Fruit fly (Drosophila melanogaster) whole organism, embryonic: ENCODE results near the gene RpS29.

Experiments
- B-H1 ChIP-seq: fragments of 200-800 bp; sonication (Bioruptor generic); IDR thresholded peaks from 3 replicates; pipeline ENCODE4 v1.3.6; 2022; ENCODE audit warnings: missing biosample characterization, missing genetic modification characterization
- CG10321 ChIP-seq: fragments of 200-800 bp; sonication (Bioruptor generic); IDR thresholded peaks from 2 replicates; pipeline ENCODE4 v1.3.6; 2022; ENCODE audit warnings: missing biosample characterization, missing genetic modification characterization
- CG12155 ChIP-seq: fragments of 200-800 bp; sonication (Bioruptor generic); optimal IDR thresholded peaks from 3 replicates; lab custom pipeline; 2016; ENCODE audit warnings: missing biosample characterization, missing genetic modification characterization
- CG12299 ChIP-seq: fragments of 200-800 bp; sonication (Bioruptor generic); optimal IDR thresholded peaks from 2 replicates; lab custom pipeline; 2018; ENCODE audit warnings: missing biosample characterization, mild to moderate bottlenecking, missing genetic modification characterization
- CG12942 ChIP-seq: fragments of 200-800 bp; sonication (Bioruptor generic); optimal IDR thresholded peaks from 3 replicates; lab custom pipeline; 2016; ENCODE audit warnings: missing biosample characterization, missing genetic modification characterization
- CG14014 ChIP-seq: fragments of 200-800 bp; sonication (Bioruptor generic); IDR thresholded peaks from 2 replicates; pipeline ENCODE4 v1.3.6; 2022; ENCODE audit warnings: missing biosample characterization, missing genetic modification characterization
- CG14965 ChIP-seq: fragments of 200-800 bp; sonication (Bioruptor generic); optimal IDR thresholded peaks from 2 replicates; lab custom pipeline; 2016; ENCODE audit warnings: missing biosample characterization, missing genetic modification characterization, borderline replicate concordance
- CG15601 ChIP-seq: fragments of 200-800 bp; sonication (Bioruptor generic); optimal IDR thresholded peaks from 3 replicates; lab custom pipeline; 2019; ENCODE audit warnings: missing biosample characterization, mild to moderate bottlenecking, missing genetic modification characterization, moderate library complexity
- CG17612 ChIP-seq: fragments of 200-800 bp; sonication (Bioruptor generic); IDR thresholded peaks from 2 replicates; pipeline ENCODE4 v1.3.6; 2022; ENCODE audit warnings: missing biosample characterization, missing genetic modification characterization
- CG18011 ChIP-seq: fragments of 200-800 bp; sonication (Bioruptor generic); optimal IDR thresholded peaks from 2 replicates; lab custom pipeline; 2017; ENCODE audit warnings: missing biosample characterization, missing genetic modification characterization, mild to moderate bottlenecking, moderate library complexity, missing genotype
- CG2116 ChIP-seq: fragments of 200-800 bp; sonication (Bioruptor generic); optimal IDR thresholded peaks from 3 replicates; lab custom pipeline; 2018; ENCODE audit warnings: missing biosample characterization, mild to moderate bottlenecking, missing genetic modification characterization
- CG2712 ChIP-seq: fragments of 200-800 bp; optimal IDR thresholded peaks from 3 replicates; lab custom pipeline; 2019; ENCODE audit warnings: missing biosample characterization, mild to moderate bottlenecking, missing genetic modification characterization, moderate library complexity
- CG2875 ChIP-seq: fragments of 200-800 bp; sonication (Bioruptor generic); optimal IDR thresholded peaks from 2 replicates; lab custom pipeline; 2017; ENCODE audit warnings: missing biosample characterization, mild to moderate bottlenecking, missing genetic modification characterization, missing genetic modification reagents
- CG30020 ChIP-seq: fragments of 200-800 bp; optimal IDR thresholded peaks from 2 replicates; lab custom pipeline; 2019; ENCODE audit warnings: missing biosample characterization, mild to moderate bottlenecking, missing genetic modification characterization, moderate library complexity
- CG31388 ChIP-seq: fragments of 200-800 bp; sonication (Bioruptor generic); optimal IDR thresholded peaks from 2 replicates; lab custom pipeline; 2016; ENCODE audit warnings: missing biosample characterization, missing genetic modification characterization
- CG6272 ChIP-seq: fragments of 200-800 bp; sonication (Bioruptor generic); IDR thresholded peaks from 2 replicates; pipeline ENCODE4 v1.3.6; 2022; ENCODE audit warnings: missing biosample characterization, missing genetic modification characterization
- CG6854 ChIP-seq: fragments of 200-800 bp; sonication (Bioruptor generic); optimal IDR thresholded peaks from 3 replicates; lab custom pipeline; 2017; ENCODE audit warnings: missing biosample characterization, mild to moderate bottlenecking, missing genetic modification characterization
- CG7271 ChIP-seq: fragments of 200-800 bp; sonication (Bioruptor generic); optimal IDR thresholded peaks from 2 replicates; lab custom pipeline; 2018; ENCODE audit warnings: missing biosample characterization, mild to moderate bottlenecking, missing genetic modification characterization, moderate library complexity
- CG7786 ChIP-seq: fragments of 200-800 bp; sonication (Bioruptor generic); optimal IDR thresholded peaks from 2 replicates; lab custom pipeline; 2016; ENCODE audit warnings: missing biosample characterization, missing genetic modification characterization
- CG7987 ChIP-seq: fragments of 200-800 bp; sonication (Bioruptor generic); optimal IDR thresholded peaks from 2 replicates; lab custom pipeline; 2018; ENCODE audit warnings: missing biosample characterization, mild to moderate bottlenecking, missing genetic modification characterization, moderate library complexity
- CG8089 ChIP-seq: fragments of 200-800 bp; sonication (Bioruptor generic); optimal IDR thresholded peaks from 3 replicates; lab custom pipeline; 2016; ENCODE audit warnings: missing biosample characterization, missing genetic modification characterization
- CG8290 ChIP-seq, 3 experiments: fragments of 200-800 bp; sonication (Bioruptor generic); optimal IDR thresholded peaks; 2 replicates each; lab custom pipeline; 2016 to 2019; ENCODE audit warnings: missing biosample characterization in 3 of 3, missing genetic modification characterization in 3 of 3, mild to moderate bottlenecking in 2 of 3, moderate library complexity in 1 of 3
- CG8359 ChIP-seq: fragments of 200-800 bp; sonication (Bioruptor generic); optimal IDR thresholded peaks from 2 replicates; lab custom pipeline; 2017; ENCODE audit warnings: missing biosample characterization, mild to moderate bottlenecking, missing genetic modification characterization, borderline replicate concordance
- D19A ChIP-seq: fragments of 200-800 bp; optimal IDR thresholded peaks from 3 replicates; lab custom pipeline; 2019; ENCODE audit warnings: missing biosample characterization, mild to moderate bottlenecking, missing genetic modification characterization, moderate library complexity
- D19B ChIP-seq: fragments of 200-800 bp; sonication (Bioruptor generic); optimal IDR thresholded peaks from 2 replicates; lab custom pipeline; 2017; ENCODE audit warnings: missing biosample characterization, mild to moderate bottlenecking, missing genetic modification characterization
- Dip3 ChIP-seq: fragments of 200-800 bp; sonication (Bioruptor generic); optimal IDR thresholded peaks from 3 replicates; lab custom pipeline; 2016; ENCODE audit warnings: missing biosample characterization, missing genetic modification characterization
- Drgx ChIP-seq: fragments of 200-800 bp; sonication (Bioruptor generic); IDR thresholded peaks from 2 replicates; pipeline ENCODE4 v1.3.6; 2022; ENCODE audit warnings: missing biosample characterization, missing genetic modification characterization
- Hr3 ChIP-seq: fragments of 200-800 bp; sonication (Bioruptor generic); optimal IDR thresholded peaks from 3 replicates; lab custom pipeline; 2016; ENCODE audit warnings: missing biosample characterization, missing genetic modification characterization
- Hr39 ChIP-seq: fragments of >200 bp; optimal IDR thresholded peaks from 2 replicates; lab custom pipeline; 2017
- Myb ChIP-seq: fragments of 200-800 bp; sonication (Bioruptor generic); optimal IDR thresholded peaks from 2 replicates; lab custom pipeline; 2016; ENCODE audit warnings: missing biosample characterization, missing genetic modification characterization
- Oli ChIP-seq: fragments of 200-800 bp; sonication (Bioruptor generic); optimal IDR thresholded peaks from 2 replicates; lab custom pipeline; 2018; ENCODE audit warnings: missing biosample characterization, mild to moderate bottlenecking, missing genetic modification characterization, moderate library complexity
- Scr ChIP-seq: fragments of 200-800 bp; sonication (Bioruptor generic); IDR thresholded peaks from 2 replicates; pipeline ENCODE4 v1.3.6; 2022; ENCODE audit warnings: missing biosample characterization, missing genetic modification characterization; ENCODE audit not compliant: partially characterized antibody
- Sry-β ChIP-seq: fragments of 200-800 bp; sonication (Bioruptor generic); optimal IDR thresholded peaks from 2 replicates; lab custom pipeline; 2018; ENCODE audit warnings: missing biosample characterization, mild to moderate bottlenecking, missing genetic modification characterization, moderate library complexity
- Ssrp ChIP-seq: fragments of 200-800 bp; sonication (Bioruptor generic); optimal IDR thresholded peaks from 2 replicates; lab custom pipeline; 2018; ENCODE audit warnings: missing biosample characterization, mild to moderate bottlenecking, missing genetic modification characterization, moderate library complexity
- az2 ChIP-seq: fragments of 200-800 bp; sonication (Bioruptor generic); optimal IDR thresholded peaks from 3 replicates; lab custom pipeline; 2016; ENCODE audit warnings: missing biosample characterization, missing genetic modification characterization
- br ChIP-seq: fragments of >200 bp; optimal IDR thresholded peaks from 2 replicates; lab custom pipeline; 2017
- ci ChIP-seq: fragments of 200-800 bp; sonication (Bioruptor generic); IDR thresholded peaks from 3 replicates; pipeline ENCODE4 v1.3.6; 2022; ENCODE audit warnings: missing biosample characterization, missing genetic modification characterization
- corto ChIP-seq: fragments of 200-800 bp; sonication (Bioruptor generic); optimal IDR thresholded peaks from 2 replicates; lab custom pipeline; 2016; ENCODE audit warnings: missing biosample characterization, mild to moderate bottlenecking, missing genetic modification characterization, moderate library complexity
- dati ChIP-seq: fragments of 200-800 bp; sonication (Bioruptor generic); IDR thresholded peaks from 2 replicates; pipeline ENCODE4 v1.3.6; 2022; ENCODE audit warnings: missing biosample characterization, missing genetic modification characterization
- dysf ChIP-seq: fragments of 200-800 bp; sonication (Bioruptor generic); IDR thresholded peaks from 3 replicates; pipeline ENCODE4 v1.3.6; 2022; ENCODE audit warnings: missing biosample characterization, missing genetic modification characterization
- emc ChIP-seq: fragments of 200-800 bp; sonication (Bioruptor generic); optimal IDR thresholded peaks from 2 replicates; lab custom pipeline; 2016; ENCODE audit warnings: missing biosample characterization, missing genetic modification characterization
- gcm ChIP-seq: fragments of 200-800 bp; sonication (Bioruptor generic); optimal IDR thresholded peaks from 2 replicates; lab custom pipeline; 2019; ENCODE audit warnings: missing biosample characterization, mild to moderate bottlenecking, missing genetic modification characterization, moderate library complexity
- grn ChIP-seq: fragments of 200-800 bp; sonication (Bioruptor generic); optimal IDR thresholded peaks from 3 replicates; lab custom pipeline; 2017; ENCODE audit warnings: missing biosample characterization, missing genetic modification characterization
- h ChIP-seq: fragments of >200 bp; optimal IDR thresholded peaks from 2 replicates; lab custom pipeline; 2017
- ham ChIP-seq: fragments of 200-800 bp; sonication (Bioruptor generic); IDR thresholded peaks from 2 replicates; pipeline ENCODE4 v1.3.6; 2022; ENCODE audit warnings: missing biosample characterization, missing genetic modification characterization
- insv ChIP-seq, 2 experiments: fragments of 200-800 bp; sonication (Bioruptor generic); optimal IDR thresholded peaks; 3 replicates each; lab custom pipeline; 2016 to 2018; ENCODE audit warnings: missing biosample characterization in 2 of 2, missing genetic modification characterization in 2 of 2
- kah ChIP-seq: fragments of 200-800 bp; sonication (Bioruptor generic); optimal IDR thresholded peaks from 2 replicates; lab custom pipeline; 2018; ENCODE audit warnings: missing biosample characterization, mild to moderate bottlenecking, missing genetic modification characterization
- ken ChIP-seq: fragments of 200-800 bp; sonication (Bioruptor generic); IDR thresholded peaks from 3 replicates; pipeline ENCODE4 v1.3.6; 2022; ENCODE audit warnings: missing biosample characterization, missing genetic modification characterization
- pnt ChIP-seq: fragments of 200-800 bp; sonication (Bioruptor generic); optimal IDR thresholded peaks from 3 replicates; lab custom pipeline; 2016; ENCODE audit warnings: missing biosample characterization, missing genetic modification characterization
- sens-2 ChIP-seq: fragments of 200-800 bp; sonication (Bioruptor generic); IDR thresholded peaks from 2 replicates; pipeline ENCODE4 v1.3.6; 2022; ENCODE audit warnings: missing biosample characterization, missing genetic modification characterization
- tap ChIP-seq: fragments of 200-800 bp; optimal IDR thresholded peaks from 3 replicates; lab custom pipeline; 2019; ENCODE audit warnings: missing biosample characterization, mild to moderate bottlenecking, missing genetic modification characterization, moderate library complexity

The RpS29 gene

dm6 chr3R:9791177-9791806 lies 13.4 kb downstream of the RpS29 start, which contains the start of the genes CG12945 and CG8507 (continued):
- TF ChIP-seq CG12299 (tag; lab: Kevin White, UChicago) (no peak), CG7786 (GFP tag; lab: Kevin White, UChicago) (peak; percentile 38), Drgx (GFP tag; lab: Robert Waterston, UW) (no peak), CG15601 (tag; lab: Kevin White, UChicago) (peak; percentile 35), ken (GFP tag; lab: Robert Waterston, UW) (0 out of 3 replicates have a peak, but pooled peaks have one; percentile 28), CG6854 (GFP tag; lab: Kevin White, UChicago) (no peak), ci (GFP tag; lab: Robert Waterston, UW) (no peak), tap (tag; lab: Kevin White, UChicago) (no peak), kah (GFP tag; lab: Kevin White, UChicago) (no peak), pnt (GFP tag; lab: Kevin White, UChicago) (no peak), CG7987 (GFP tag; lab: Kevin White, UChicago) (no peak), h (lab: Kevin White, UChicago) (no peak), CG18011 (GFP tag; lab: Kevin White, UChicago) (peak; percentile 28), CG6272 (no peak), gcm (peak; percentile 37), B-H1 (GFP tag; lab: Robert Waterston, UW) (no peak), CG14014 (no peak), corto (GFP tag; lab: Kevin White, UChicago) (no peak), CG2712 (tag; lab: Kevin White, UChicago) (peak; percentile 47), CG12155 (GFP tag; lab: Kevin White, UChicago) (peak; percentile 35), sens-2 (GFP tag; lab: Robert Waterston, UW) (no peak), Myb (GFP tag; lab: Kevin White, UChicago) (peak; percentile 72), dati (GFP tag; lab: Robert Waterston, UW) (no peak), emc (GFP tag; lab: Kevin White, UChicago) (no peak), CG8089 (GFP tag; lab: Kevin White, UChicago) (no peak), D19A (no peak), CG8359 (GFP tag; lab: Kevin White, UChicago) (no peak), br (lab: Kevin White, UChicago) (no peak), dysf (GFP tag; lab: Robert Waterston, UW) (peak; percentile 34; the same call in 1 of the 3 replicates), CG30020 (peak; percentile 52), CG10321 (GFP tag; lab: Robert Waterston, UW) (no peak), CG2875 (GFP tag; lab: Kevin White, UChicago) (no peak), Dip3 (GFP tag; lab: Kevin White, UChicago) (peak; percentile 52), Ssrp (tag; lab: Kevin White, UChicago) (peak; percentile 28), CG8290 (GFP tag; optimal IDR thresholded peaks at IDR 0.05; lab: Kevin White, UChicago) (peak; percentile 45), CG8290 (tag; optimal IDR thresholded peaks at IDR 0.05; lab: Kevin White, UChicago) (no peak), Sry-β (GFP tag; lab: Kevin White, UChicago) (peak; percentile 96), az2 (GFP tag; lab: Kevin White, UChicago) (no peak), D19B (GFP tag; lab: Kevin White, UChicago) (no peak), CG12942 (GFP tag; lab: Kevin White, UChicago) (peak; percentile 35), Hr3 (GFP tag; lab: Kevin White, UChicago) (peak; percentile 26), ham (GFP tag; lab: Robert Waterston, UW) (no peak), insv (GFP tag; optimal IDR thresholded peaks at IDR 0.05; lab: Kevin White, UChicago) (no peak), Scr (GFP tag; lab: Robert Waterston, UW) (no peak), CG14965 (GFP tag; lab: Kevin White, UChicago) (no peak), CG7271 (tag; lab: Kevin White, UChicago) (no peak), CG2116 (GFP tag; lab: Kevin White, UChicago) (peak; percentile 59), Hr39 (no peak), grn (GFP tag; lab: Kevin White, UChicago) (no peak), CG17612 (no peak), CG31388 (no peak), Oli (tag; lab: Kevin White, UChicago) (peak; percentile 13)
